Worm (Caenorhabditis elegans) whole organism, young adult: ENCODE results near the gene T27A8.7.
A peak's percentile ranks its signal among the peaks of the same experiment; 100 is the strongest.

Experiments
- B0019.2 ChIP-seq: fragments of 200-800 bp; sonication (Bioruptor generic); conservative IDR thresholded peaks from 2 replicates; pipeline ENCODE4 v1.3.6; 2022; ENCODE audit warnings: missing genetic modification reagents, missing genetic modification characterization, missing compliant biosample characterization
- B0035.1 ChIP-seq: sonication (generic microtip); optimal IDR thresholded peaks from 2 replicates; lab custom pipeline; 2016; ENCODE audit warnings: missing genetic modification characterization, mild to moderate bottlenecking, missing compliant biosample characterization, missing genotype, missing genetic modification reagents
- B0336.3 ChIP-seq: fragments of 200-800 bp; sonication (Bioruptor generic); IDR thresholded peaks from 2 replicates; pipeline ENCODE4 v1.3.6; 2022; ENCODE audit warnings: missing genetic modification characterization, missing compliant biosample characterization
- D2030.7 ChIP-seq: fragments of 200-800 bp; sonication (Bioruptor generic); IDR thresholded peaks from 2 replicates; pipeline ENCODE4 v1.3.6; 2022; ENCODE audit warnings: missing genetic modification reagents, missing genetic modification characterization, missing compliant biosample characterization
- F22D6.2 ChIP-seq: sonication (generic microtip); optimal IDR thresholded peaks from 2 replicates; lab custom pipeline; 2016; ENCODE audit warnings: mild to moderate bottlenecking, missing genetic modification characterization, missing compliant biosample characterization
- F33H1.4 ChIP-seq: fragments of 200-800 bp; sonication (Bioruptor generic); IDR thresholded peaks from 2 replicates; pipeline ENCODE4 v1.3.6; 2022; ENCODE audit warnings: missing genetic modification reagents, missing genetic modification characterization, missing compliant biosample characterization
- F37B4.10 ChIP-seq: fragments of 200-800 bp; sonication (Bioruptor generic); IDR thresholded peaks from 2 replicates; pipeline ENCODE4 v1.3.6; 2022; ENCODE audit warnings: missing genetic modification characterization, missing compliant biosample characterization
- F49E8.2 ChIP-seq: sonication (generic microtip); optimal IDR thresholded peaks from 3 replicates; lab custom pipeline; 2017; ENCODE audit warnings: missing genetic modification characterization, mild to moderate bottlenecking, missing compliant biosample characterization, antibody characterized with exemption, moderate library complexity; ENCODE audit not compliant: insufficient read depth
- K11D2.4 ChIP-seq: fragments of 200-800 bp; sonication (Bioruptor generic); IDR thresholded peaks from 2 replicates; pipeline ENCODE4 v1.3.6; 2022; ENCODE audit warnings: missing genetic modification reagents, missing genetic modification characterization, missing compliant biosample characterization
- K12H6.12 ChIP-seq: fragments of 200-800 bp; sonication (Bioruptor generic); optimal IDR thresholded peaks from 2 replicates; lab custom pipeline; 2018; ENCODE audit warnings: mild to moderate bottlenecking, missing genetic modification characterization, missing compliant biosample characterization
- Y53G8AR.9 ChIP-seq: fragments of 200-800 bp; sonication (Bioruptor generic); conservative IDR thresholded peaks from 2 replicates; pipeline ENCODE4 v1.3.6; 2022; ENCODE audit warnings: missing genetic modification reagents, missing genetic modification characterization, missing compliant biosample characterization
- Y79H2A.3 ChIP-seq: fragments of 200-800 bp; sonication (Bioruptor generic); conservative IDR thresholded peaks from 2 replicates; pipeline ENCODE4 v1.3.6; 2022; ENCODE audit warnings: missing genetic modification reagents, missing genetic modification characterization, missing compliant biosample characterization
- aptf-3 ChIP-seq: fragments of 200-800 bp; sonication (Bioruptor generic); IDR thresholded peaks from 2 replicates; pipeline ENCODE4 v1.3.6; 2022; ENCODE audit warnings: missing genetic modification characterization, missing compliant biosample characterization
- athp-1 ChIP-seq: sonication (generic microtip); optimal IDR thresholded peaks from 2 replicates; lab custom pipeline; 2017; ENCODE audit warnings: mild to moderate bottlenecking, missing genetic modification characterization, missing compliant biosample characterization
- attf-5 ChIP-seq: fragments of 200-800 bp; sonication (Bioruptor generic); optimal IDR thresholded peaks from 2 replicates; lab custom pipeline; 2018; ENCODE audit warnings: mild to moderate bottlenecking, missing genetic modification characterization, missing compliant biosample characterization
- bed-1 ChIP-seq: fragments of 200-800 bp; sonication (Bioruptor generic); IDR thresholded peaks from 2 replicates; pipeline ENCODE4 v1.3.6; 2022; ENCODE audit warnings: missing genetic modification reagents, missing genetic modification characterization, missing compliant biosample characterization
- cebp-1 ChIP-seq, 2 experiments: fragments of 200-800 bp in 1 of 2; sonication (Bioruptor generic) in 1 of 2; sonication (generic microtip) in 1 of 2; IDR thresholded peaks in 1 of 2; optimal IDR thresholded peaks in 1 of 2; 2 replicates each; pipeline versions ENCODE4 v1.3.6 to Lab custom; 2017 to 2022; ENCODE audit warnings: missing compliant biosample characterization in 2 of 2, missing genetic modification characterization in 2 of 2, mild to moderate bottlenecking in 1 of 2, missing genetic modification reagents in 1 of 2, moderate library complexity in 1 of 2
- ceh-27 ChIP-seq: fragments of 200-800 bp; sonication (Bioruptor generic); optimal IDR thresholded peaks from 2 replicates; lab custom pipeline; 2018; ENCODE audit warnings: mild to moderate bottlenecking, missing genetic modification characterization, moderate library complexity, missing compliant biosample characterization
- ceh-40 ChIP-seq: fragments of 200-800 bp; sonication (Bioruptor generic); IDR thresholded peaks from 2 replicates; pipeline ENCODE4 v1.3.6; 2022; ENCODE audit warnings: missing genetic modification characterization, missing compliant biosample characterization
- ceh-79 ChIP-seq: sonication (generic microtip); optimal IDR thresholded peaks from 2 replicates; lab custom pipeline; 2017; ENCODE audit warnings: mild to moderate bottlenecking, missing genetic modification characterization, missing compliant biosample characterization
- chd-7 ChIP-seq: sonication (generic microtip); optimal IDR thresholded peaks from 2 replicates; lab custom pipeline; 2016; ENCODE audit warnings: mild to moderate bottlenecking, missing genetic modification characterization, moderate library complexity, missing compliant biosample characterization
- die-1 ChIP-seq: sonication (generic microtip); optimal IDR thresholded peaks from 2 replicates; lab custom pipeline; 2016; ENCODE audit warnings: missing genotype, mild to moderate bottlenecking, missing genetic modification characterization, missing compliant biosample characterization
- dox-1 ChIP-seq: fragments of 200-800 bp; sonication (Bioruptor generic); IDR thresholded peaks from 2 replicates; pipeline ENCODE4 v1.3.6; 2022; ENCODE audit warnings: missing genetic modification reagents, missing genetic modification characterization, missing compliant biosample characterization
- hlh-12 ChIP-seq: sonication (generic microtip); optimal IDR thresholded peaks from 2 replicates; lab custom pipeline; 2016; ENCODE audit warnings: missing genetic modification characterization, missing compliant biosample characterization
- hmg-1.2 ChIP-seq: fragments of 200-800 bp; sonication (Bioruptor generic); IDR thresholded peaks from 2 replicates; pipeline ENCODE4 v1.3.6; 2022; ENCODE audit warnings: missing genetic modification reagents, missing genetic modification characterization, missing compliant biosample characterization
- hrde-1 ChIP-seq: sonication (generic microtip); optimal IDR thresholded peaks from 2 replicates; lab custom pipeline; 2016; ENCODE audit warnings: missing genetic modification characterization, mild to moderate bottlenecking, missing compliant biosample characterization, moderate library complexity, missing genotype, missing genetic modification reagents, borderline replicate concordance
- lag-1 ChIP-seq: fragments of 200-800 bp; sonication (Bioruptor generic); IDR thresholded peaks from 2 replicates; pipeline ENCODE4 v1.3.6; 2022; ENCODE audit warnings: missing genetic modification reagents, missing genetic modification characterization, missing compliant biosample characterization
- let-607 ChIP-seq, 2 experiments: fragments of 200-800 bp in 1 of 2; sonication (Bioruptor generic) in 1 of 2; sonication (generic microtip) in 1 of 2; optimal IDR thresholded peaks; 2 replicates each; lab custom pipeline; 2016 to 2018; ENCODE audit warnings: mild to moderate bottlenecking in 2 of 2, missing compliant biosample characterization in 2 of 2, missing genetic modification characterization in 2 of 2, moderate library complexity in 2 of 2, missing genotype in 1 of 2
- lin-35 ChIP-seq, 3 experiments: fragments of 150-350 bp in 2 of 3; sonication (generic microtip) in 1 of 3; optimal IDR thresholded peaks; 2 replicates each; lab custom pipeline; 2014 to 2018; ENCODE audit warnings: missing biosample characterization in 3 of 3, missing genetic modification characterization in 3 of 3, missing genetic modification reagents in 3 of 3
- lin-54 ChIP-seq: fragments of 200-800 bp; sonication (Bioruptor generic); optimal IDR thresholded peaks from 2 replicates; lab custom pipeline; 2018; ENCODE audit warnings: mild to moderate bottlenecking, missing genetic modification characterization, missing compliant biosample characterization
- lir-1 ChIP-seq: fragments of 200-800 bp; sonication (Bioruptor generic); conservative IDR thresholded peaks from 2 replicates; pipeline ENCODE4 v1.3.6; 2022; ENCODE audit warnings: missing genetic modification reagents, missing genetic modification characterization, missing compliant biosample characterization
- lsl-1 ChIP-seq: fragments of 200-800 bp; sonication (Bioruptor generic); optimal IDR thresholded peaks from 2 replicates; lab custom pipeline; 2018; ENCODE audit warnings: mild to moderate bottlenecking, missing genetic modification characterization, moderate library complexity, missing compliant biosample characterization
- madf-6 ChIP-seq: fragments of 200-800 bp; sonication (Bioruptor generic); IDR thresholded peaks from 2 replicates; pipeline ENCODE4 v1.3.6; 2022; ENCODE audit warnings: missing genetic modification reagents, missing genetic modification characterization, missing compliant biosample characterization
- madf-8 ChIP-seq: fragments of 200-800 bp; sonication (Bioruptor generic); conservative IDR thresholded peaks from 2 replicates; pipeline ENCODE4 v1.3.6; 2022; ENCODE audit warnings: missing genetic modification reagents, missing genetic modification characterization, missing compliant biosample characterization
- mxl-1 ChIP-seq: sonication (generic microtip); optimal IDR thresholded peaks from 2 replicates; lab custom pipeline; 2016; ENCODE audit warnings: missing genetic modification characterization, missing compliant biosample characterization
- nfyb-1 ChIP-seq: fragments of 200-800 bp; sonication (Bioruptor generic); IDR thresholded peaks from 2 replicates; pipeline ENCODE4 v1.3.6; 2022; ENCODE audit warnings: missing genetic modification reagents, missing genetic modification characterization, missing compliant biosample characterization
- pha-4 ChIP-seq: fragments of 150-350 bp; sonication (generic microtip); optimal IDR thresholded peaks from 2 replicates; lab custom pipeline; 2014; ENCODE audit warnings: missing biosample characterization, missing genetic modification reagents, missing genetic modification characterization
- sdz-38 ChIP-seq: sonication (generic microtip); optimal IDR thresholded peaks from 2 replicates; lab custom pipeline; 2016; ENCODE audit warnings: missing genotype, missing genetic modification characterization, missing compliant biosample characterization
- snpc-1.1 ChIP-seq: sonication (generic microtip); optimal IDR thresholded peaks from 2 replicates; lab custom pipeline; 2017; ENCODE audit warnings: missing genetic modification characterization, mild to moderate bottlenecking, missing compliant biosample characterization, antibody characterized with exemption, moderate library complexity, missing genotype, missing genetic modification reagents; ENCODE audit not compliant: insufficient read depth
- snpc-1.3 ChIP-seq: sonication (generic microtip); optimal IDR thresholded peaks from 2 replicates; lab custom pipeline; 2017; ENCODE audit warnings: missing genetic modification characterization, mild to moderate bottlenecking, missing compliant biosample characterization, antibody characterized with exemption, moderate library complexity, missing genotype, missing genetic modification reagents; ENCODE audit not compliant: insufficient read depth
- snpc-4 ChIP-seq, 5 experiments: fragments of 150-350 bp in 1 of 5; sonication (generic microtip) in 4 of 5; optimal IDR thresholded peaks; 2 replicates each; lab custom pipeline; 2014 to 2018; ENCODE audit warnings: missing genetic modification characterization in 5 of 5, missing biosample characterization in 3 of 5, antibody characterized with exemption in 2 of 5, mild to moderate bottlenecking in 2 of 5, missing compliant biosample characterization in 2 of 5, missing genotype in 2 of 5, moderate library complexity in 2 of 5, missing genetic modification reagents in 1 of 5
- tbp1 ChIP-seq: fragments of 200-800 bp; sonication (Bioruptor generic); optimal IDR thresholded peaks from 2 replicates; lab custom pipeline; 2018; ENCODE audit warnings: mild to moderate bottlenecking, missing genetic modification characterization, missing compliant biosample characterization
- tbx-9 ChIP-seq: sonication (generic microtip); optimal IDR thresholded peaks from 2 replicates; lab custom pipeline; 2016; ENCODE audit warnings: borderline replicate concordance, missing genetic modification characterization, inconsistent platforms, missing compliant biosample characterization
- unc-62 ChIP-seq: fragments of 150-350 bp; optimal IDR thresholded peaks from 2 replicates; lab custom pipeline; 2014; ENCODE audit warnings: missing biosample characterization, missing genetic modification reagents, missing genetic modification characterization
- xnd-1 ChIP-seq: sonication (generic microtip); optimal IDR thresholded peaks from 2 replicates; lab custom pipeline; 2016; ENCODE audit warnings: missing genotype, missing genetic modification reagents, missing genetic modification characterization, missing compliant biosample characterization
- zfh-2 ChIP-seq: fragments of 200-800 bp; sonication (Bioruptor generic); conservative IDR thresholded peaks from 2 replicates; pipeline ENCODE4 v1.3.6; 2022; ENCODE audit warnings: missing genetic modification reagents, missing genetic modification characterization, missing compliant biosample characterization

T27A8.7 gene

DNA sequence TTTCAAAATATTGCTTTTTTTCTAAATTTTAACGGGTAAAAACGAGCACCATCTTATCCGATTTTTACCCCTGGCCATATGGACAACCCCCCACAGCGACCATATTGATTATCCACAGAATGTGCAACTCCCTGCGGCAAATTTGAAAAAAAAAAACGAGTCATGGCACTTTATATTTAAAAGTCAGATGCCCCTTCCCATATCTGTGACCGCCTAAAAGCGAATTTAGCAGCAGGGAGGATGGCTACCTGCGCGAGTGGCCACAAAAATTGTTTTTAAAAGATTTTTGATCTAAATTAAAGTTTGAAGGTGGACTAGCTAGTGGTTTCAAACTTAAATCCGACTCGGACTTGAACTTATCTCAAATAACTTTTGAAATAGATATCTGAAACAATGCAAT is 1.1 kb downstream of the T27A8.7 start (continued):
- peak; percentile 94 for TF ChIP-seq B0035.1 (tag; lab: Kevin White, UChicago)
- peak; percentile 56 for TF ChIP-seq athp-1 (tag; lab: Kevin White, UChicago)
- no peak for TF ChIP-seq tbx-9 (tag; lab: Kevin White, UChicago)
- TF ChIP-seq sdz-38 = no peak
- peak; percentile 15 for TF ChIP-seq snpc-1.3 (tag; lab: Kevin White, UChicago)
- TF ChIP-seq zfh-2 (GFP tag; lab: Robert Waterston, UW) = peak; percentile 90
- no peak for TF ChIP-seq D2030.7 (GFP tag; lab: Robert Waterston, UW)
- TF ChIP-seq hrde-1 (tag; lab: Kevin White, UChicago) = no peak
- no peak for TF ChIP-seq madf-6 (GFP tag; lab: Robert Waterston, UW)
- no peak for TF ChIP-seq F49E8.2
- TF ChIP-seq cebp-1 (GFP tag; IDR thresholded peaks at IDR 0.05; lab: Robert Waterston, UW) = peak; percentile 53
- TF ChIP-seq cebp-1 (tag; optimal IDR thresholded peaks at IDR 0.05; lab: Kevin White, UChicago) = peak; percentile 97
- TF ChIP-seq snpc-1.1 (tag; lab: Kevin White, UChicago) = no peak
- TF ChIP-seq chd-7 (tag; lab: Kevin White, UChicago) = peak; percentile 92
- no peak for TF ChIP-seq lsl-1 (GFP tag; lab: Kevin White, UChicago)
- peak; percentile 84; the same call in 1 of the 2 replicates for TF ChIP-seq hmg-1.2 (GFP tag; lab: Robert Waterston, UW)
- peak; percentile 95 for TF ChIP-seq ceh-27 (GFP tag; lab: Kevin White, UChicago)
- peak; percentile 97 for TF ChIP-seq Y53G8AR.9
- peak; percentile 12 for TF ChIP-seq die-1
- TF ChIP-seq xnd-1 (tag; lab: Kevin White, UChicago) = no peak
- TF ChIP-seq dox-1 = peak; percentile 98
- no peak for TF ChIP-seq aptf-3 (GFP tag; lab: Robert Waterston, UW)
- peak; percentile 36 for TF ChIP-seq F33H1.4 (GFP tag; lab: Robert Waterston, UW)
- peak in 2 of 3 experiments; percentile 72 to 98 for TF ChIP-seq lin-35 (GFP tag; optimal IDR thresholded peaks at IDR 0.05; lab: Kevin White, UChicago)
- no peak for TF ChIP-seq Y79H2A.3 (GFP tag; lab: Robert Waterston, UW)
- no peak for TF ChIP-seq madf-8 (GFP tag; lab: Robert Waterston, UW)
- TF ChIP-seq hlh-12 (tag; lab: Kevin White, UChicago) = no peak
- 0 out of 2 replicates have a peak, but pooled peaks have one; percentile 66 for TF ChIP-seq bed-1
- peak; percentile 77 for TF ChIP-seq ceh-79 (tag; lab: Kevin White, UChicago)
- TF ChIP-seq ceh-40 = no peak
- TF ChIP-seq lin-54 = peak; percentile 93
- peak; percentile 95 for TF ChIP-seq lag-1 (GFP tag; lab: Robert Waterston, UW)
- TF ChIP-seq tbp1 (GFP tag; lab: Kevin White, UChicago) = peak; percentile 78
- TF ChIP-seq B0336.3 = peak; percentile 98
- peak; percentile 22 for TF ChIP-seq mxl-1 (tag; lab: Kevin White, UChicago)
- peak; percentile 94 for TF ChIP-seq K12H6.12
- peak; percentile 59 to 93 for TF ChIP-seq let-607 (tag; optimal IDR thresholded peaks at IDR 0.05; lab: Kevin White, UChicago)
- TF ChIP-seq nfyb-1 (GFP tag; lab: Robert Waterston, UW) = peak; percentile 98
- peak; percentile 64 for TF ChIP-seq pha-4
- TF ChIP-seq lir-1 (GFP tag; lab: Robert Waterston, UW) = peak; percentile 89
- 0 out of 2 replicates have a peak, but pooled peaks have one; percentile 8 for TF ChIP-seq F37B4.10 (GFP tag; lab: Robert Waterston, UW)
- TF ChIP-seq unc-62 (GFP tag; lab: Kevin White, UChicago) = no peak
- peak; percentile 28 for TF ChIP-seq attf-5 (GFP tag; lab: Kevin White, UChicago)
- no peak for TF ChIP-seq B0019.2 (GFP tag; lab: Robert Waterston, UW)
- TF ChIP-seq snpc-4 (GFP tag; optimal IDR thresholded peaks at IDR 0.05; lab: Kevin White, UChicago) = peak; percentile 59
- peak in 3 of 4 experiments; percentile 82 to 90 (median 89) for TF ChIP-seq snpc-4 (tag; optimal IDR thresholded peaks at IDR 0.05; lab: Kevin White, UChicago)
- TF ChIP-seq F22D6.2 = peak; percentile 97
- TF ChIP-seq K11D2.4 (GFP tag; lab: Robert Waterston, UW) = peak; percentile 99
